Worm (Caenorhabditis elegans) whole organism, mixed stage, embryonic: ENCODE measurements around the gene C44B7.5.

Experiments used
- ces-1 ChIP-seq: fragments of 150-350 bp; optimal IDR thresholded peaks from 2 replicates; lab custom pipeline; 2014; ENCODE audit warnings: missing biosample characterization, missing genetic modification reagents, missing genetic modification characterization
- elt-3 ChIP-seq: fragments of 150-350 bp; optimal IDR thresholded peaks from 2 replicates; lab custom pipeline; 2014; ENCODE audit warnings: missing biosample characterization, missing genetic modification characterization

DNA sequence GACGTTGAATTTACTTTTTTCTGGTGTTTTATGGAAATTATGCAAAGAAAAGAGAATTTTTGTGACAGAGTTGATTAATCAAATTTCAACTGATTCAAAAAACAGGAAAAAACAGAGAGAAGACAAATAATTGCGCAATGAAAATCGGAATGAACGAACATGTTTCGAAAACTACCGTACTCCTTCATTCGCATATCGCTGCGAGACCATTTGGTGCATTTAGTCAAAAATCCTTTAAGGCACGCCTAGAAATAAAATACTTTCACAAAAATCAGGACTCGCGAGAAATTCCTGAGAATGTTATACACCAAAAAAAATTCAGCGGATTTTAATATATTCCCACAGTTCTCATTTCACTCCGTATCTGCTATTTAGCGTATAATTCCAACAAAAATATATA, 12.3 kb downstream of the C44B7.5 start:
- TF ChIP-seq ces-1 (GFP tag; lab: Kevin White, UChicago) (no peak), elt-3 (no peak)
